Fruit fly (Drosophila melanogaster): ENCODE data around the gene CG13308.

DNA sequence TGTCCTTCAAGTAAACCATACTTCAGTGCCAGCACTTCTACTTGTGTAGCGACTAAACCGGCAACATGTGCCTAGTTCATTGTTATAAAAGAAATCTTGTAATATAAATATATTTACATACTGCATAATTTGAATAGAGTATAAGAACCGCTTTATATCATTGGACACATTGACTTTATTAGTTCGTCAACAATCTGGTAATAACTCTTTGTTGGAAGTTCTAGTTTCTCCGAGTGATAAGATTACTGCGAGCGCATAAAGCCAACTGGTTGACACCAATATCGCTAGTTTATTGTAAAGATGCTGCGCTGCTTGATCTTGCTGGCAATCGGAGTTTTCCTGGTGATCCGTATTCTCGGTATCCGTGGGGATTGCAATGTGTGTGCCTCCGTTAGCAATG, at the start of gene CG13308:
- TF ChIP-seq Mio (GFP tag; optimal IDR thresholded peaks at IDR 0.05) (no peak), lola (GFP tag; optimal IDR thresholded peaks at IDR 0.05) (no peak), sv (GFP tag; optimal IDR thresholded peaks at IDR 0.05) (no peak), h (GFP tag; optimal IDR thresholded peaks at IDR 0.05) (no peak)

Data from whole organism, wandering third instar larva.